Worm (Caenorhabditis elegans) whole organism, L4/young adult: ENCODE results near the gene K09H11.4.

Source experiments
- dao-5 ChIP-seq: sonication (generic microtip); optimal IDR thresholded peaks from 2 replicates; lab custom pipeline; 2016; ENCODE audit warnings: missing genotype, missing genetic modification characterization, moderate library complexity, missing compliant biosample characterization
- him-1 ChIP-seq: sonication (generic microtip); optimal IDR thresholded peaks from 2 replicates; lab custom pipeline; 2016; ENCODE audit warnings: missing genotype, missing genetic modification reagents, missing genetic modification characterization, missing compliant biosample characterization

ce11 chrV:5722093-5722492 is 4.3 kb downstream of the K09H11.4 start:
- TF ChIP-seq him-1 (no peak), dao-5 (tag; lab: Kevin White, UChicago) (no peak)
